Worm (Caenorhabditis elegans): ENCODE measurements around the gene srxa-11.

srxa-11 gene

ce11 chrV:13923851-13924250 lies at the start of gene srxa-11:
Gene srxa-11, plus strand, starts transcription at chrV:13924151.
- TF ChIP-seq hmbx-1 (tag; optimal IDR thresholded peaks at IDR 0.05) (no peak), tbx-11 (GFP tag; IDR thresholded peaks at IDR 0.05) (no peak), sea-1 (GFP tag; conservative IDR thresholded peaks at IDR 0.05) (no peak), aly-1 (tag; optimal IDR thresholded peaks at IDR 0.05) (no peak), pes-1 (GFP tag; IDR thresholded peaks at IDR 0.05) (no peak), F13C5.2 (tag; optimal IDR thresholded peaks at IDR 0.05) (no peak), hmg-4 (GFP tag; optimal IDR thresholded peaks at IDR 0.05) (no peak)

DNA sequence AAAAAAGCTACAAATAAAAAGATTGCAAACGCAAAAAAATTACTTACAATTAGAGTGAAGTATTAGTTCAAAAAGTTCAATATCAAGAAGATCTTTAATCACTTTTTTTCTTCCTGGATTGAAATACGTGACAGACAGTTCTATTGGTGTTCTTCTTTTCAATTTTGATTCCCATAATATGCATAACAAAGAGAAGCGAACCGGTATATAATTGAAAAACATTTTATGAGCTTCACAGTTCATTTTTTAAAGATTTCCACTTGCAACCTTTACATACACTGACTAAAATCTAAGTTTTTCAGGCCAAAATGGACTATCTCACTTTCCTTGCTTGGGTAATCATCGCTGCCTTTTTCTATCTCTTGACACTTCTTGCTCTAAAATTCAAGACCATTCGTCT lies 47.4 kb upstream of the srxa-11 start, which contains the start of gene T22G5.1:
Gene T22G5.1 (plus strand): TSS at position 301 of the 400 bp plus-strand sequence.
- no peak for TF ChIP-seq scrt-1 (GFP tag; IDR thresholded peaks at IDR 0.05)
- no peak for TF ChIP-seq hnd-1 (tag; optimal IDR thresholded peaks at IDR 0.05)
- no peak for TF ChIP-seq tbx-11 (GFP tag; IDR thresholded peaks at IDR 0.05)
- no peak for TF ChIP-seq hmg-4 (GFP tag; optimal IDR thresholded peaks at IDR 0.05)
- TF ChIP-seq B0310.2 (tag; optimal IDR thresholded peaks at IDR 0.05) = no peak
- TF ChIP-seq ceh-36 (tag; optimal IDR thresholded peaks at IDR 0.05) = no peak
- no peak for TF ChIP-seq pes-1 (GFP tag; IDR thresholded peaks at IDR 0.05)
- TF ChIP-seq ama-1 (optimal IDR thresholded peaks at IDR 0.05) = no peak
- TF ChIP-seq flt-1 (GFP tag; IDR thresholded peaks at IDR 0.05) = no peak
- no peak for TF ChIP-seq F13C5.2 (tag; optimal IDR thresholded peaks at IDR 0.05)
- TF ChIP-seq tra-4 (tag; optimal IDR thresholded peaks at IDR 0.05) = no peak
- TF ChIP-seq ceh-13 (GFP tag; optimal IDR thresholded peaks at IDR 0.05) = no peak
- TF ChIP-seq tbx-37 (GFP tag; conservative IDR thresholded peaks at IDR 0.05) = no peak
- no peak for TF ChIP-seq aly-1 (tag; optimal IDR thresholded peaks at IDR 0.05)
- no peak for TF ChIP-seq hmbx-1 (tag; optimal IDR thresholded peaks at IDR 0.05)

ce11 chrV:13878226-13878625 lies 45.7 kb upstream of the srxa-11 start:
- no peak for TF ChIP-seq tra-4 (tag; optimal IDR thresholded peaks at IDR 0.05)
- no peak for TF ChIP-seq ets-7 (tag; optimal IDR thresholded peaks at IDR 0.05)
- no peak for TF ChIP-seq flt-1 (GFP tag; IDR thresholded peaks at IDR 0.05)
- TF ChIP-seq scrt-1 (GFP tag; IDR thresholded peaks at IDR 0.05) = no peak
- TF ChIP-seq hmg-4 (GFP tag; optimal IDR thresholded peaks at IDR 0.05) = no peak
- TF ChIP-seq ceh-36 (tag; optimal IDR thresholded peaks at IDR 0.05) = no peak
- TF ChIP-seq hmbx-1 (tag; optimal IDR thresholded peaks at IDR 0.05) = no peak
- no peak for TF ChIP-seq pes-1 (GFP tag; IDR thresholded peaks at IDR 0.05)
- TF ChIP-seq F13C5.2 (tag; optimal IDR thresholded peaks at IDR 0.05) = no peak
- no peak for TF ChIP-seq sea-1 (GFP tag; conservative IDR thresholded peaks at IDR 0.05)
- TF ChIP-seq hnd-1 (tag; optimal IDR thresholded peaks at IDR 0.05) = no peak

ce11 chrV:13879241-13879640 lies 44.7 kb upstream of the srxa-11 start, which contains the start of gene lbp-7:
Gene lbp-7, plus strand, starts transcription at chrV:13879552.
- no peak for TF ChIP-seq aly-1 (tag; optimal IDR thresholded peaks at IDR 0.05)
- TF ChIP-seq tbx-11 (GFP tag; IDR thresholded peaks at IDR 0.05) = no peak
- no peak for TF ChIP-seq tbx-37 (GFP tag; conservative IDR thresholded peaks at IDR 0.05)
- TF ChIP-seq pes-1 (GFP tag; IDR thresholded peaks at IDR 0.05) = no peak
- no peak for TF ChIP-seq flt-1 (GFP tag; IDR thresholded peaks at IDR 0.05)
- no peak for TF ChIP-seq sea-1 (GFP tag; conservative IDR thresholded peaks at IDR 0.05)
- TF ChIP-seq hmbx-1 (tag; optimal IDR thresholded peaks at IDR 0.05) = no peak
- TF ChIP-seq B0310.2 (tag; optimal IDR thresholded peaks at IDR 0.05) = no peak
- no peak for TF ChIP-seq ceh-13 (GFP tag; optimal IDR thresholded peaks at IDR 0.05)
- TF ChIP-seq tra-4 (tag; optimal IDR thresholded peaks at IDR 0.05) = no peak

DNA sequence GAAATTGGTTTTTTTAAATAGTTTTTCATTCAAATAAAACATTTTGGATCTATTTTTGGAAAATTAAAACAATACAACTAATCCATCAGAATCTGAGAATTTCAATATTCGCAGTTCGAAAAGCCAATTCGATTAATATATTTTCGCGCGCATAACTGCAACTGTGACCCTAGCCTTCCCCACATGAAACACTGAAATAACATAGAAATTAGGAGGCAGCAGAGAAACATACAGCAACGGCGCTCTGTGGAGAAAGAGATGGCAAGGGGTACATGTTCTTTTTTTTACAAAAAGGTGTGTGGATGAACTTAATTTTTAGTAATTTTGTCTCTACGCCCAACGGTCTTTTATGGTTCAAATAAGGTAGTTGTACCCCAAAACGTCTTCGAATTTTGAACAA lies 43.8 kb upstream of the srxa-11 start:
- TF ChIP-seq hmg-4 (GFP tag; optimal IDR thresholded peaks at IDR 0.05) (no peak), ama-1 (optimal IDR thresholded peaks at IDR 0.05) (no peak), tbx-11 (GFP tag; IDR thresholded peaks at IDR 0.05) (no peak), B0310.2 (tag; optimal IDR thresholded peaks at IDR 0.05) (no peak), ceh-36 (tag; optimal IDR thresholded peaks at IDR 0.05) (no peak), sea-1 (GFP tag; conservative IDR thresholded peaks at IDR 0.05) (no peak), ceh-13 (GFP tag; optimal IDR thresholded peaks at IDR 0.05) (no peak), flt-1 (GFP tag; IDR thresholded peaks at IDR 0.05) (no peak), pes-1 (GFP tag; IDR thresholded peaks at IDR 0.05) (no peak), hnd-1 (tag; optimal IDR thresholded peaks at IDR 0.05) (no peak), aly-1 (tag; optimal IDR thresholded peaks at IDR 0.05) (no peak), hmbx-1 (tag; optimal IDR thresholded peaks at IDR 0.05) (no peak), tra-4 (tag; optimal IDR thresholded peaks at IDR 0.05) (no peak), tbx-37 (GFP tag; conservative IDR thresholded peaks at IDR 0.05) (no peak), F13C5.2 (tag; optimal IDR thresholded peaks at IDR 0.05) (no peak), scrt-1 (GFP tag; IDR thresholded peaks at IDR 0.05) (no peak), ets-7 (tag; optimal IDR thresholded peaks at IDR 0.05) (no peak)

DNA sequence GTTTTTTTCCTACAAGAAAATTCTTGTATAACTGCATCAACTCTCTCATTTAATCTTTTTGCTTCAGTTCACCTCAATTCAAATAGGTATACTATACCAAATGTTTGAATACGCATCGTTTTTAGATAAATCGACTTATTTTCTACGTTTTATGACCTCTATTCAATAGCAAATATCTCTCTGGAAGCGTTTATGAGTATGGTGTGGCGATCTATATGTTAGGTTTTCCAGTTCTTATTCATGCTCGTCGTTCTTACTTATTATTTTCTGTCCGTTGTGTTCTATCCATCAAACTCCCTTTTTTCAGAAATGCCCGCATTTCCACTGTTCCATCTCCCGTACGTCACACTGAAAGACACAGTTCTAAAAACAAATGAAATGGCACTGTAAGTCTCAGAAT lies 43.3 kb upstream of the srxa-11 start, which contains the start of gene T22G5.3:
Gene T22G5.3 (plus strand): TSS at position 301 of the 400 bp plus-strand sequence.
- TF ChIP-seq pes-1 (GFP tag; IDR thresholded peaks at IDR 0.05) (no peak), scrt-1 (GFP tag; IDR thresholded peaks at IDR 0.05) (no peak), ceh-36 (tag; optimal IDR thresholded peaks at IDR 0.05) (no peak), tbx-37 (GFP tag; conservative IDR thresholded peaks at IDR 0.05) (no peak), hmg-4 (GFP tag; optimal IDR thresholded peaks at IDR 0.05) (no peak), tbx-11 (GFP tag; IDR thresholded peaks at IDR 0.05) (no peak), B0310.2 (tag; optimal IDR thresholded peaks at IDR 0.05) (no peak), ceh-13 (GFP tag; optimal IDR thresholded peaks at IDR 0.05) (no peak), sea-1 (GFP tag; conservative IDR thresholded peaks at IDR 0.05) (no peak), ets-7 (tag; optimal IDR thresholded peaks at IDR 0.05) (no peak), F13C5.2 (tag; optimal IDR thresholded peaks at IDR 0.05) (no peak), flt-1 (GFP tag; IDR thresholded peaks at IDR 0.05) (no peak), ama-1 (optimal IDR thresholded peaks at IDR 0.05) (no peak), hmbx-1 (tag; optimal IDR thresholded peaks at IDR 0.05) (no peak), hnd-1 (tag; optimal IDR thresholded peaks at IDR 0.05) (no peak)

ce11 chrV:13887358-13887757 lies 36.6 kb upstream of the srxa-11 start, which contains the start of gene srsx-19:
Gene srsx-19, plus strand, starts transcription at chrV:13887658.
- no peak for TF ChIP-seq flt-1 (GFP tag; IDR thresholded peaks at IDR 0.05)
- TF ChIP-seq aly-1 (tag; optimal IDR thresholded peaks at IDR 0.05) = no peak
- TF ChIP-seq ets-7 (tag; optimal IDR thresholded peaks at IDR 0.05) = no peak
- TF ChIP-seq hmg-4 (GFP tag; optimal IDR thresholded peaks at IDR 0.05) = no peak

Measured in whole organism, early embryonic.